Worm (Caenorhabditis elegans) whole organism, early embryonic: ENCODE data around the gene ZK6.8.

Experiments used
- B0310.2 ChIP-seq: sonication (generic microtip); optimal IDR thresholded peaks from 2 replicates; lab custom pipeline; 2016; ENCODE audit warnings: mild to moderate bottlenecking, missing genetic modification characterization, missing compliant biosample characterization
- F13C5.2 ChIP-seq: sonication (generic microtip); optimal IDR thresholded peaks from 2 replicates; lab custom pipeline; 2017; ENCODE audit warnings: mild to moderate bottlenecking, missing genetic modification characterization, inconsistent platforms, missing compliant biosample characterization
- aly-1 ChIP-seq: sonication (generic microtip); optimal IDR thresholded peaks from 2 replicates; lab custom pipeline; 2016; ENCODE audit warnings: missing genetic modification characterization, missing compliant biosample characterization
- ama-1 ChIP-seq: fragments of 150-350 bp; optimal IDR thresholded peaks from 2 replicates; lab custom pipeline; 2014
- ets-7 ChIP-seq: sonication (generic microtip); optimal IDR thresholded peaks from 2 replicates; lab custom pipeline; 2016; ENCODE audit warnings: missing genotype, missing genetic modification characterization, missing compliant biosample characterization
- flt-1 ChIP-seq: fragments of 200-800 bp; sonication (Bioruptor generic); IDR thresholded peaks from 2 replicates; pipeline ENCODE4 v1.3.6; 2022; ENCODE audit warnings: missing genetic modification characterization, missing compliant biosample characterization
- hnd-1 ChIP-seq: sonication (generic microtip); optimal IDR thresholded peaks from 2 replicates; lab custom pipeline; 2016; ENCODE audit warnings: missing genetic modification characterization, missing compliant biosample characterization
- scrt-1 ChIP-seq: fragments of 200-800 bp; sonication (Bioruptor generic); IDR thresholded peaks from 2 replicates; pipeline ENCODE4 v1.3.6; 2022; ENCODE audit warnings: missing genetic modification characterization, missing compliant biosample characterization
- sea-1 ChIP-seq: fragments of 200-800 bp; sonication (Bioruptor generic); conservative IDR thresholded peaks from 2 replicates; pipeline ENCODE4 v1.3.6; 2022; ENCODE audit warnings: missing genetic modification characterization, missing compliant biosample characterization
- tbx-11 ChIP-seq: fragments of 200-800 bp; sonication (Bioruptor generic); IDR thresholded peaks from 2 replicates; pipeline ENCODE4 v1.3.6; 2022; ENCODE audit warnings: missing genetic modification characterization, missing compliant biosample characterization
- tra-4 ChIP-seq: sonication (generic microtip); optimal IDR thresholded peaks from 2 replicates; lab custom pipeline; 2017; ENCODE audit warnings: missing genetic modification characterization, missing compliant biosample characterization

ce11 chrV:360068-360467 is 21.6 kb upstream of the ZK6.8 start:
- no peak for TF ChIP-seq ama-1 (lab: Kevin White, UChicago)
- TF ChIP-seq tra-4 = no peak
- no peak for TF ChIP-seq tbx-11 (GFP tag; lab: Robert Waterston, UW)
- no peak for TF ChIP-seq ets-7 (tag; lab: Kevin White, UChicago)
- TF ChIP-seq aly-1 (tag; lab: Kevin White, UChicago) = no peak
- TF ChIP-seq scrt-1 (GFP tag; lab: Robert Waterston, UW) = no peak
- TF ChIP-seq B0310.2 (tag; lab: Kevin White, UChicago) = no peak
- TF ChIP-seq hnd-1 (tag; lab: Kevin White, UChicago) = no peak
- TF ChIP-seq flt-1 = no peak
- no peak for TF ChIP-seq F13C5.2
- TF ChIP-seq sea-1 = no peak
